Worm (Caenorhabditis elegans): ENCODE results near the gene srd-49.

srd-49 gene

ce11 chrV:10112187-10112586 lies 17.7 kb downstream of the srd-49 start, which contains the start of gene C08B6.3:
C08B6.3 (minus strand) TSS chrV:10112287.
- TF ChIP-seq pha-4 (tag; optimal IDR thresholded peaks at IDR 0.05) = no peak

- no peak for TF ChIP-seq ceh-39 (tag; optimal IDR thresholded peaks at IDR 0.05)
- TF ChIP-seq nhr-28 (tag; optimal IDR thresholded peaks at IDR 0.05) = no peak
- no peak for TF ChIP-seq nhr-76 (tag; optimal IDR thresholded peaks at IDR 0.05)
- TF ChIP-seq drap-1 (GFP tag; optimal IDR thresholded peaks at IDR 0.05) = no peak
- no peak for TF ChIP-seq M03D4.4 (tag; optimal IDR thresholded peaks at IDR 0.05)
- TF ChIP-seq elt-1 (tag; optimal IDR thresholded peaks at IDR 0.05; ENCODE audit: borderline replicate concordance, insufficient read depth) = no peak
- TF ChIP-seq zip-8 (tag; optimal IDR thresholded peaks at IDR 0.05) = no peak
- TF ChIP-seq nhr-2 (tag; optimal IDR thresholded peaks at IDR 0.05) = no peak
Measured at ce11 chrV:10114329-10114728, 19.9 kb downstream of the srd-49 start, which contains the start of gene cht-5. cht-5 (plus strand) TSS chrV:10114629.

ce11 chrV:10117465-10117864 lies 23.0 kb downstream of the srd-49 start, which contains the start of gene C08B6.5:
C08B6.5 (plus strand) TSS chrV:10117765.
- TF ChIP-seq lin-13 (tag; optimal IDR thresholded peaks at IDR 0.05) = no peak
- no peak for TF ChIP-seq ceh-83 (GFP tag; optimal IDR thresholded peaks at IDR 0.05)
- no peak for TF ChIP-seq hlh-1 (tag; optimal IDR thresholded peaks at IDR 0.05)
- TF ChIP-seq mab-5 (tag; optimal IDR thresholded peaks at IDR 0.05) = no peak
- no peak for TF ChIP-seq tbx-8 (GFP tag; optimal IDR thresholded peaks at IDR 0.05)
- no peak for TF ChIP-seq lsy-2 (tag; optimal IDR thresholded peaks at IDR 0.05)

- TF ChIP-seq nhr-237 (tag; optimal IDR thresholded peaks at IDR 0.05) (no peak), M03D4.4 (tag; optimal IDR thresholded peaks at IDR 0.05) (no peak), ham-2 (GFP tag; optimal IDR thresholded peaks at IDR 0.05) (no peak), lsy-2 (tag; optimal IDR thresholded peaks at IDR 0.05) (no peak), bed-3 (GFP tag; optimal IDR thresholded peaks at IDR 0.05) (no peak), unc-120 (tag; optimal IDR thresholded peaks at IDR 0.05; ENCODE audit: poor library complexity, severe bottlenecking) (no peak), ztf-11 (tag; optimal IDR thresholded peaks at IDR 0.05) (no peak), lin-13 (tag; optimal IDR thresholded peaks at IDR 0.05) (no peak), zip-8 (tag; optimal IDR thresholded peaks at IDR 0.05) (no peak), mep-1 (tag; optimal IDR thresholded peaks at IDR 0.05) (no peak), pha-4 (tag; optimal IDR thresholded peaks at IDR 0.05) (no peak), elt-3 (tag; optimal IDR thresholded peaks at IDR 0.05) (no peak), blmp-1 (tag; optimal IDR thresholded peaks at IDR 0.05) (no peak), flh-1 (GFP tag; optimal IDR thresholded peaks at IDR 0.05) (no peak), mab-5 (tag; optimal IDR thresholded peaks at IDR 0.05) (no peak), hlh-1 (tag; optimal IDR thresholded peaks at IDR 0.05) (no peak), snpc-4 (tag; optimal IDR thresholded peaks at IDR 0.05) (no peak)
Measured at ce11 chrV:10120898-10121297, 26.4 kb downstream of the srd-49 start, which contains the start of gene srxa-18. srxa-18 (minus strand) TSS chrV:10120997.

ce11 chrV:10122670-10123069 lies 28.2 kb downstream of the srd-49 start, which contains the start of gene srxa-19:
srxa-19 (minus strand) TSS chrV:10122770.
- TF ChIP-seq lsy-2 (tag; optimal IDR thresholded peaks at IDR 0.05) = no peak

- no peak for TF ChIP-seq unc-62 (GFP tag; optimal IDR thresholded peaks at IDR 0.05)
- TF ChIP-seq pha-4 (tag; optimal IDR thresholded peaks at IDR 0.05) = no peak
- TF ChIP-seq snpc-4 (tag; optimal IDR thresholded peaks at IDR 0.05) = no peak
- no peak for TF ChIP-seq elt-3 (tag; optimal IDR thresholded peaks at IDR 0.05)
- no peak for TF ChIP-seq hlh-1 (tag; optimal IDR thresholded peaks at IDR 0.05)
- TF ChIP-seq flh-1 (GFP tag; optimal IDR thresholded peaks at IDR 0.05) = no peak
- TF ChIP-seq lin-13 (tag; optimal IDR thresholded peaks at IDR 0.05) = no peak
- TF ChIP-seq blmp-1 (tag; optimal IDR thresholded peaks at IDR 0.05) = no peak
- TF ChIP-seq zip-8 (tag; optimal IDR thresholded peaks at IDR 0.05) = no peak
- TF ChIP-seq sem-2 (GFP tag; optimal IDR thresholded peaks at IDR 0.05) = no peak
Measured at ce11 chrV:10123324-10123723, 28.9 kb downstream of the srd-49 start, which contains the start of gene C08B6.6. C08B6.6 (plus strand) TSS chrV:10123624.
